Worm (Caenorhabditis elegans) whole organism, late embryonic: Measurements from ENCODE around the gene srv-15.

Source experiments
- K09A11.1 ChIP-seq: sonication (generic microtip); optimal IDR thresholded peaks from 2 replicates; lab custom pipeline; 2017; ENCODE audit warnings: antibody characterized with exemption, mild to moderate bottlenecking, missing genetic modification characterization, missing compliant biosample characterization; ENCODE audit not compliant: insufficient read depth
- Y22D7AL.16 ChIP-seq: sonication (generic microtip); optimal IDR thresholded peaks from 2 replicates; lab custom pipeline; 2016; ENCODE audit warnings: missing genetic modification characterization, missing compliant biosample characterization
- ahr-1 ChIP-seq: sonication (generic microtip); optimal IDR thresholded peaks from 2 replicates; lab custom pipeline; 2016; ENCODE audit warnings: missing genetic modification characterization, missing compliant biosample characterization
- ceh-19 ChIP-seq: fragments of 200-800 bp; sonication (Bioruptor generic); optimal IDR thresholded peaks from 2 replicates; lab custom pipeline; 2018; ENCODE audit warnings: mild to moderate bottlenecking, missing genetic modification characterization, missing compliant biosample characterization
- ceh-2 ChIP-seq: sonication (generic microtip); optimal IDR thresholded peaks from 2 replicates; lab custom pipeline; 2016; ENCODE audit warnings: missing genotype, missing genetic modification characterization, missing compliant biosample characterization
- ceh-24 ChIP-seq: sonication (generic microtip); optimal IDR thresholded peaks from 2 replicates; lab custom pipeline; 2016; ENCODE audit warnings: mild to moderate bottlenecking, missing genetic modification characterization, missing compliant biosample characterization
- ceh-30 ChIP-seq: fragments of 150-350 bp; optimal IDR thresholded peaks from 2 replicates; lab custom pipeline; 2014; ENCODE audit warnings: missing biosample characterization, missing genetic modification characterization
- ceh-31 ChIP-seq: sonication (generic microtip); optimal IDR thresholded peaks from 2 replicates; lab custom pipeline; 2016; ENCODE audit warnings: missing genetic modification characterization, missing compliant biosample characterization
- ceh-45 ChIP-seq: fragments of 200-800 bp; sonication (Bioruptor generic); IDR thresholded peaks from 2 replicates; pipeline ENCODE4 v1.3.6; 2022; ENCODE audit warnings: missing genetic modification reagents, missing genetic modification characterization, missing compliant biosample characterization
- ceh-48 ChIP-seq: sonication (generic microtip); optimal IDR thresholded peaks from 2 replicates; lab custom pipeline; 2016; ENCODE audit warnings: missing genetic modification characterization, inconsistent platforms, missing compliant biosample characterization
- ceh-9 ChIP-seq: sonication (generic microtip); optimal IDR thresholded peaks from 2 replicates; lab custom pipeline; 2016; ENCODE audit warnings: mild to moderate bottlenecking, missing genetic modification characterization, inconsistent platforms, missing compliant biosample characterization
- che-1 ChIP-seq: sonication (generic microtip); optimal IDR thresholded peaks from 2 replicates; lab custom pipeline; 2016; ENCODE audit warnings: mild to moderate bottlenecking, missing genetic modification characterization, missing compliant biosample characterization
- dve-1 ChIP-seq: sonication (generic microtip); optimal IDR thresholded peaks from 2 replicates; lab custom pipeline; 2017; ENCODE audit warnings: antibody characterized with exemption, mild to moderate bottlenecking, missing genetic modification characterization, missing compliant biosample characterization
- ets-4 ChIP-seq: sonication (generic microtip); optimal IDR thresholded peaks from 2 replicates; lab custom pipeline; 2016; ENCODE audit warnings: missing genetic modification characterization, missing compliant biosample characterization
- eyg-1 ChIP-seq: sonication (generic microtip); optimal IDR thresholded peaks from 2 replicates; lab custom pipeline; 2016; ENCODE audit warnings: missing genotype, missing genetic modification characterization, missing compliant biosample characterization
- fax-1 ChIP-seq: sonication (generic microtip); optimal IDR thresholded peaks from 2 replicates; lab custom pipeline; 2016; ENCODE audit warnings: missing genotype, missing genetic modification characterization, missing compliant biosample characterization
- fkh-10 ChIP-seq: fragments of 150-350 bp; optimal IDR thresholded peaks from 2 replicates; lab custom pipeline; 2014; ENCODE audit warnings: missing biosample characterization, missing genetic modification reagents, missing genetic modification characterization
- fkh-6 ChIP-seq: sonication (generic microtip); optimal IDR thresholded peaks from 2 replicates; lab custom pipeline; 2016; ENCODE audit warnings: missing genetic modification characterization, missing compliant biosample characterization
- gmeb-2 ChIP-seq: sonication (generic microtip); optimal IDR thresholded peaks from 2 replicates; lab custom pipeline; 2016; ENCODE audit warnings: missing genetic modification characterization, inconsistent platforms, missing compliant biosample characterization
- hlh-13 ChIP-seq: fragments of 200-800 bp; sonication (Bioruptor generic); optimal IDR thresholded peaks from 2 replicates; lab custom pipeline; 2018; ENCODE audit warnings: mild to moderate bottlenecking, missing genetic modification characterization, missing compliant biosample characterization
- hlh-30 ChIP-seq: sonication (generic microtip); optimal IDR thresholded peaks from 2 replicates; lab custom pipeline; 2017; ENCODE audit warnings: antibody characterized with exemption, missing genetic modification characterization, missing compliant biosample characterization; ENCODE audit not compliant: insufficient read depth
- hlh-6 ChIP-seq: sonication (generic microtip); optimal IDR thresholded peaks from 2 replicates; lab custom pipeline; 2016; ENCODE audit warnings: missing genotype, missing genetic modification characterization, missing compliant biosample characterization
- lim-6 ChIP-seq: sonication (generic microtip); optimal IDR thresholded peaks from 2 replicates; lab custom pipeline; 2016; ENCODE audit warnings: missing genetic modification characterization, missing compliant biosample characterization
- lin-11 ChIP-seq: fragments of 200-800 bp; sonication (Bioruptor generic); optimal IDR thresholded peaks from 2 replicates; lab custom pipeline; 2018; ENCODE audit warnings: mild to moderate bottlenecking, missing genetic modification characterization, missing compliant biosample characterization
- madf-2 ChIP-seq: sonication (generic microtip); optimal IDR thresholded peaks from 2 replicates; lab custom pipeline; 2017; ENCODE audit warnings: missing genetic modification characterization, missing compliant biosample characterization
- mec-3 ChIP-seq: sonication (generic microtip); optimal IDR thresholded peaks from 2 replicates; lab custom pipeline; 2016; ENCODE audit warnings: borderline replicate concordance, missing genetic modification characterization, missing compliant biosample characterization
- nfya-1 ChIP-seq: sonication (generic microtip); optimal IDR thresholded peaks from 2 replicates; lab custom pipeline; 2017; ENCODE audit warnings: missing genetic modification characterization, mild to moderate bottlenecking, missing compliant biosample characterization, antibody characterized with exemption, moderate library complexity
- nhr-11 ChIP-seq: fragments of 150-350 bp; optimal IDR thresholded peaks from 2 replicates; lab custom pipeline; 2014; ENCODE audit warnings: missing biosample characterization, missing genetic modification characterization
- nhr-232 ChIP-seq: sonication (generic microtip); optimal IDR thresholded peaks from 2 replicates; lab custom pipeline; 2016; ENCODE audit warnings: missing genetic modification characterization, missing compliant biosample characterization
- npax-4 ChIP-seq: sonication (generic microtip); optimal IDR thresholded peaks from 2 replicates; lab custom pipeline; 2016; ENCODE audit warnings: missing genetic modification characterization, missing compliant biosample characterization
- pag-3 ChIP-seq: sonication (generic microtip); optimal IDR thresholded peaks from 2 replicates; lab custom pipeline; 2016; ENCODE audit warnings: missing compliant biosample characterization, missing genetic modification characterization, borderline replicate concordance
- pat-9 ChIP-seq: fragments of 200-800 bp; sonication (Bioruptor generic); optimal IDR thresholded peaks from 2 replicates; lab custom pipeline; 2018; ENCODE audit warnings: mild to moderate bottlenecking, missing genetic modification characterization, moderate library complexity, missing compliant biosample characterization
- pax-1 ChIP-seq: fragments of 150-350 bp; optimal IDR thresholded peaks from 2 replicates; lab custom pipeline; 2014; ENCODE audit warnings: missing biosample characterization, missing genetic modification characterization
- pha-2 ChIP-seq: sonication (generic microtip); optimal IDR thresholded peaks from 2 replicates; lab custom pipeline; 2017; ENCODE audit warnings: mild to moderate bottlenecking, missing genetic modification characterization, missing compliant biosample characterization
- pqm-1 ChIP-seq: sonication (generic microtip); optimal IDR thresholded peaks from 2 replicates; lab custom pipeline; 2016; ENCODE audit warnings: missing genetic modification characterization, missing compliant biosample characterization
- pros-1 ChIP-seq: fragments of 150-350 bp; optimal IDR thresholded peaks from 2 replicates; lab custom pipeline; 2014; ENCODE audit warnings: missing biosample characterization, missing genetic modification reagents, missing genetic modification characterization
- rnt-1 ChIP-seq: sonication (generic microtip); optimal IDR thresholded peaks from 2 replicates; lab custom pipeline; 2016; ENCODE audit warnings: missing genetic modification characterization, missing compliant biosample characterization
- sox-2 ChIP-seq: fragments of 200-800 bp; sonication (Bioruptor generic); IDR thresholded peaks from 2 replicates; pipeline ENCODE4 v1.3.6; 2022; ENCODE audit warnings: missing genetic modification reagents, missing genetic modification characterization, missing compliant biosample characterization
- syd-9 ChIP-seq: sonication (generic microtip); optimal IDR thresholded peaks from 2 replicates; lab custom pipeline; 2016; ENCODE audit warnings: mild to moderate bottlenecking, missing genetic modification characterization, moderate library complexity, missing compliant biosample characterization
- tbx-2 ChIP-seq: sonication (generic microtip); optimal IDR thresholded peaks from 2 replicates; lab custom pipeline; 2016; ENCODE audit warnings: missing genetic modification characterization, missing compliant biosample characterization
- tbx-7 ChIP-seq: sonication (generic microtip); optimal IDR thresholded peaks from 2 replicates; lab custom pipeline; 2016; ENCODE audit warnings: missing genotype, missing genetic modification characterization, missing compliant biosample characterization
- ttx-3 ChIP-seq: sonication (generic microtip); optimal IDR thresholded peaks from 2 replicates; lab custom pipeline; 2016; ENCODE audit warnings: missing genetic modification reagents, missing genetic modification characterization, missing compliant biosample characterization
- unc-42 ChIP-seq: sonication (generic microtip); optimal IDR thresholded peaks from 2 replicates; lab custom pipeline; 2016; ENCODE audit warnings: missing genotype, missing genetic modification characterization, missing compliant biosample characterization
- unc-55 ChIP-seq: sonication (generic microtip); optimal IDR thresholded peaks from 2 replicates; lab custom pipeline; 2017; ENCODE audit warnings: missing biosample characterization, missing genetic modification reagents, missing genetic modification characterization

Gene srv-15

ce11 chrIV:15931833-15932232, 25.5 kb downstream of the srv-15 start (continued):
- no peak for TF ChIP-seq gmeb-2 (tag; lab: Kevin White, UChicago)
- TF ChIP-seq fkh-6 (tag; lab: Kevin White, UChicago): no peak
- TF ChIP-seq fax-1: no peak
- TF ChIP-seq fkh-10 (GFP tag; lab: Kevin White, UChicago): no peak
- no peak for TF ChIP-seq hlh-6 (tag; lab: Kevin White, UChicago)
- no peak for TF ChIP-seq ttx-3
- TF ChIP-seq pat-9: peak; percentile 7
- no peak for TF ChIP-seq pha-2 (tag; lab: Kevin White, UChicago)
- TF ChIP-seq ceh-45 (GFP tag; lab: Robert Waterston, UW): no peak
- no peak for TF ChIP-seq tbx-2 (tag; lab: Kevin White, UChicago)
- peak; percentile 32 for TF ChIP-seq hlh-13 (GFP tag; lab: Kevin White, UChicago)
- no peak for TF ChIP-seq Y22D7AL.16 (tag; lab: Kevin White, UChicago)
- TF ChIP-seq pag-3: no peak
- TF ChIP-seq eyg-1 (tag; lab: Kevin White, UChicago): no peak
- no peak for TF ChIP-seq mec-3
- no peak for TF ChIP-seq unc-55 (GFP tag; lab: Kevin White, UChicago)
- TF ChIP-seq ceh-9 (tag; lab: Kevin White, UChicago): no peak
- TF ChIP-seq tbx-7 (tag; lab: Kevin White, UChicago): no peak
- TF ChIP-seq madf-2 (tag; lab: Kevin White, UChicago): no peak
- no peak for TF ChIP-seq ceh-24 (tag; lab: Kevin White, UChicago)
- peak; percentile 8 for TF ChIP-seq K09A11.1 (tag; lab: Kevin White, UChicago)
- no peak for TF ChIP-seq ceh-48 (tag; lab: Kevin White, UChicago)
- no peak for TF ChIP-seq ahr-1 (tag; lab: Kevin White, UChicago)
- TF ChIP-seq rnt-1: no peak
- no peak for TF ChIP-seq pros-1 (tag; lab: Kevin White, UChicago)
- no peak for TF ChIP-seq dve-1
- TF ChIP-seq lim-6: no peak
- no peak for TF ChIP-seq sox-2
- TF ChIP-seq hlh-30: peak; percentile 58
- no peak for TF ChIP-seq ceh-30 (tag; lab: Kevin White, UChicago)
- TF ChIP-seq, all 69 proteins: peak for 9

DNA sequence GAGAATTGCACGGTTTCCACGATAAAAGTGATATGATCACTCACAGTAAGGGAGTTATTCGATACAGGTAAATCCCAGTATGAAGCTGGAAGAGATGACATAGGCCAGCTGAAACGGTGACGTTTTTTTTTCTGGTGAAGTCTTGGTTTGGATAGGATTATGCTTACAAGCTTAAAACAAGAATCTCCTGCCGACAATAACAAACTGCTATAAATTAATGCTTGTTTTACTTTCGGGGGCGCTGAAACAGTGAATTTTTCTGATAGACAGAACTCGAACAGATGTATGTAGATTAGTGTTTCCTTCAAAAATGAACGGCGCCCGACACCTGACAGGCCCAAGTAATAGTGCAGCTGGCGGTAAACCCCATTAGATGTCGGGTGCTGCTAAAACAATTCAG, 27.4 kb downstream of the srv-15 start, which contains the start of gene srv-16:
Gene srv-16, minus strand, starts transcription at position 101 of the 400 bp plus-strand sequence.
- TF ChIP-seq ceh-45 (GFP tag; lab: Robert Waterston, UW): no peak
- no peak for TF ChIP-seq ceh-9 (tag; lab: Kevin White, UChicago)
- TF ChIP-seq fkh-6 (tag; lab: Kevin White, UChicago): no peak
- TF ChIP-seq pqm-1: no peak
- TF ChIP-seq Y22D7AL.16 (tag; lab: Kevin White, UChicago): no peak
- no peak for TF ChIP-seq hlh-30
- no peak for TF ChIP-seq syd-9 (tag; lab: Kevin White, UChicago)
- TF ChIP-seq nhr-232 (tag; lab: Kevin White, UChicago): no peak
- TF ChIP-seq lin-11 (tag; lab: Kevin White, UChicago): no peak
- TF ChIP-seq ceh-31 (tag; lab: Kevin White, UChicago): no peak
- TF ChIP-seq tbx-2 (tag; lab: Kevin White, UChicago): no peak
- TF ChIP-seq, all 69 proteins: peak for 0

ce11 chrIV:15937088-15937487, 30.7 kb downstream of the srv-15 start:
- TF ChIP-seq ceh-48 (tag; lab: Kevin White, UChicago): no peak
- no peak for TF ChIP-seq nhr-11
- TF ChIP-seq ceh-31 (tag; lab: Kevin White, UChicago): no peak
- TF ChIP-seq ceh-19: no peak
- no peak for TF ChIP-seq unc-42
- TF ChIP-seq npax-4 (tag; lab: Kevin White, UChicago): no peak
- TF ChIP-seq pax-1 (tag; lab: Kevin White, UChicago): no peak
- TF ChIP-seq nfya-1 (tag; lab: Kevin White, UChicago): no peak
- TF ChIP-seq fkh-10 (GFP tag; lab: Kevin White, UChicago): no peak
- TF ChIP-seq syd-9 (tag; lab: Kevin White, UChicago): no peak
- no peak for TF ChIP-seq pros-1 (tag; lab: Kevin White, UChicago)
- TF ChIP-seq ets-4: no peak
- TF ChIP-seq ceh-2 (tag; lab: Kevin White, UChicago): no peak
- TF ChIP-seq nhr-232 (tag; lab: Kevin White, UChicago): no peak
- no peak for TF ChIP-seq che-1 (tag; lab: Kevin White, UChicago)
- no peak for TF ChIP-seq ceh-30 (tag; lab: Kevin White, UChicago)
- no peak for TF ChIP-seq eyg-1 (tag; lab: Kevin White, UChicago)
- no peak for TF ChIP-seq mec-3
- no peak for TF ChIP-seq hlh-6 (tag; lab: Kevin White, UChicago)
- TF ChIP-seq, all 69 proteins: peak for 0
